Fruit fly (Drosophila melanogaster) whole organism: ENCODE measurements around the gene OtopLc.

Experiments used
- Dll ChIP-seq: fragments of >200 bp; optimal IDR thresholded peaks from 2 replicates; lab custom pipeline; 2017
- EcR ChIP-seq, 2 experiments: fragments of >200 bp; optimal IDR thresholded peaks; 2 replicates each; lab custom pipeline; 2017; ENCODE audit warnings: missing biosample characterization in 2 of 2, missing genetic modification characterization in 2 of 2, missing genetic modification reagents in 2 of 2
- pan ChIP-seq: fragments of >200 bp; optimal IDR thresholded peaks from 2 replicates; lab custom pipeline; 2017
- psq ChIP-seq: fragments of >200 bp; optimal IDR thresholded peaks from 2 replicates; lab custom pipeline; 2017

DNA sequence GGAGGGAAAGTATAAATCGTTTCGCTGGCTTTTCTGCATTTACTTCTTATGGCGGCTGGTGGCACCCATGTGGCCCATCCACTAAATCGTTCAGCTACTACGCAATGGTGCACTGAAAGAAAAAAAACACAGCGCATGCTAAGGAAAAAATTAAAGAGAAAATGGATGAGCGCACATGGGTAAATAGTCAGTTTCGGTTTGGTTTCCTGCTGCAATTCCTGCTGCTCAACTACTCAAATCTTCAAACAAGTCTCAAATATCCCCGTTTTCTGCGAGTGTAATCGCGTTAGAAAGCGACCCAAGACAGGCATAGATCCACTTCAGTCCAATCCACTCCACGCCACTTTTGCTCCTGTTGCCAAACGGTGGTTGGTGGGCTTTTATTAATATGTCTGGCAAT is 59.7 kb downstream of the OtopLc start:
- TF ChIP-seq pan (lab: Kevin White, UChicago) = no peak
- TF ChIP-seq Dll (lab: Kevin White, UChicago) = no peak
- TF ChIP-seq EcR (GFP tag; optimal IDR thresholded peaks at IDR 0.05; lab: Kevin White, UChicago) = no peak
- TF ChIP-seq psq (lab: Kevin White, UChicago) = no peak
